Worm (Caenorhabditis elegans) whole organism, mixed stage, embryonic: Measurements from ENCODE around the gene ubc-24.

Experiments used
- M03D4.4 ChIP-seq: sonication (generic microtip); optimal IDR thresholded peaks from 2 replicates; lab custom pipeline; 2017; ENCODE audit warnings: mild to moderate bottlenecking, missing genetic modification characterization, missing compliant biosample characterization
- bed-3 ChIP-seq: fragments of 200-800 bp; sonication (Bioruptor generic); optimal IDR thresholded peaks from 3 replicates; lab custom pipeline; 2018; ENCODE audit warnings: mild to moderate bottlenecking, missing genetic modification characterization, moderate library complexity, missing compliant biosample characterization
- blmp-1 ChIP-seq: fragments of 150-350 bp; optimal IDR thresholded peaks from 2 replicates; lab custom pipeline; 2014; ENCODE audit warnings: missing biosample characterization, missing genetic modification characterization
- ceh-39 ChIP-seq: fragments of 150-350 bp; optimal IDR thresholded peaks from 2 replicates; lab custom pipeline; 2014; ENCODE audit warnings: missing biosample characterization, missing genetic modification characterization
- ceh-43 ChIP-seq: fragments of 200-800 bp; sonication (Bioruptor generic); optimal IDR thresholded peaks from 2 replicates; lab custom pipeline; 2018; ENCODE audit warnings: mild to moderate bottlenecking, missing genetic modification characterization, moderate library complexity, missing compliant biosample characterization
- ceh-83 ChIP-seq: fragments of 200-800 bp; sonication (Bioruptor generic); optimal IDR thresholded peaks from 2 replicates; lab custom pipeline; 2018; ENCODE audit warnings: mild to moderate bottlenecking, missing genetic modification characterization, missing compliant biosample characterization
- ces-1 ChIP-seq: fragments of 150-350 bp; optimal IDR thresholded peaks from 2 replicates; lab custom pipeline; 2014; ENCODE audit warnings: missing biosample characterization, missing genetic modification reagents, missing genetic modification characterization
- drap-1 ChIP-seq: fragments of 200-800 bp; sonication (Bioruptor generic); optimal IDR thresholded peaks from 3 replicates; lab custom pipeline; 2018; ENCODE audit warnings: mild to moderate bottlenecking, missing genetic modification characterization, missing compliant biosample characterization
- elt-1 ChIP-seq: sonication (generic microtip); optimal IDR thresholded peaks from 2 replicates; lab custom pipeline; 2017; ENCODE audit warnings: missing genetic modification characterization, mild to moderate bottlenecking, missing compliant biosample characterization, antibody characterized with exemption, moderate library complexity, borderline replicate concordance; ENCODE audit not compliant: insufficient read depth
- elt-3 ChIP-seq: fragments of 150-350 bp; optimal IDR thresholded peaks from 2 replicates; lab custom pipeline; 2014; ENCODE audit warnings: missing biosample characterization, missing genetic modification characterization
- ham-2 ChIP-seq: fragments of 200-800 bp; sonication (Bioruptor generic); optimal IDR thresholded peaks from 2 replicates; lab custom pipeline; 2018; ENCODE audit warnings: mild to moderate bottlenecking, missing genetic modification characterization, missing compliant biosample characterization
- hlh-1 ChIP-seq: fragments of 150-350 bp; optimal IDR thresholded peaks from 2 replicates; lab custom pipeline; 2014; ENCODE audit warnings: missing biosample characterization, missing genetic modification reagents, missing genetic modification characterization
- lin-13 ChIP-seq: fragments of 150-350 bp; optimal IDR thresholded peaks from 2 replicates; lab custom pipeline; 2014; ENCODE audit warnings: missing biosample characterization, missing genetic modification characterization
- lin-32 ChIP-seq: fragments of 200-800 bp; sonication (Bioruptor generic); optimal IDR thresholded peaks from 2 replicates; lab custom pipeline; 2018; ENCODE audit warnings: mild to moderate bottlenecking, missing genetic modification characterization, missing compliant biosample characterization
- lsy-2 ChIP-seq: fragments of 150-350 bp; optimal IDR thresholded peaks from 2 replicates; lab custom pipeline; 2014; ENCODE audit warnings: missing biosample characterization, missing genetic modification characterization
- mab-5 ChIP-seq: fragments of 150-350 bp; optimal IDR thresholded peaks from 2 replicates; lab custom pipeline; 2014; ENCODE audit warnings: missing biosample characterization, missing genetic modification characterization
- mep-1 ChIP-seq: fragments of 150-350 bp; optimal IDR thresholded peaks from 2 replicates; lab custom pipeline; 2017; ENCODE audit warnings: missing biosample characterization, missing genetic modification reagents, missing genetic modification characterization, inconsistent platforms
- mls-2 ChIP-seq: sonication (generic microtip); optimal IDR thresholded peaks from 2 replicates; lab custom pipeline; 2016; ENCODE audit warnings: mild to moderate bottlenecking, missing genetic modification characterization, moderate library complexity, missing compliant biosample characterization
- nhr-12 ChIP-seq: fragments of 150-350 bp; optimal IDR thresholded peaks from 2 replicates; lab custom pipeline; 2014; ENCODE audit warnings: missing biosample characterization, missing genetic modification characterization
- nhr-2 ChIP-seq: fragments of 150-350 bp; optimal IDR thresholded peaks from 2 replicates; lab custom pipeline; 2014; ENCODE audit warnings: missing biosample characterization, missing genetic modification characterization
- nhr-237 ChIP-seq: fragments of 150-350 bp; optimal IDR thresholded peaks from 2 replicates; lab custom pipeline; 2014; ENCODE audit warnings: missing biosample characterization, missing genetic modification characterization
- nhr-28 ChIP-seq: fragments of 150-350 bp; optimal IDR thresholded peaks from 2 replicates; lab custom pipeline; 2014; ENCODE audit warnings: missing biosample characterization, missing genetic modification characterization
- nhr-76 ChIP-seq: sonication (generic microtip); optimal IDR thresholded peaks from 2 replicates; lab custom pipeline; 2017; ENCODE audit warnings: missing biosample characterization, missing genetic modification characterization
- sem-2 ChIP-seq: fragments of 200-800 bp; sonication (Bioruptor generic); optimal IDR thresholded peaks from 2 replicates; lab custom pipeline; 2018; ENCODE audit warnings: mild to moderate bottlenecking, missing genetic modification characterization, missing compliant biosample characterization
- snpc-4 ChIP-seq: fragments of 150-350 bp; optimal IDR thresholded peaks from 2 replicates; lab custom pipeline; 2014; ENCODE audit warnings: missing biosample characterization, missing genetic modification characterization
- sptf-1 ChIP-seq: sonication (generic microtip); optimal IDR thresholded peaks from 2 replicates; lab custom pipeline; 2017; ENCODE audit warnings: mild to moderate bottlenecking, missing genetic modification characterization, moderate library complexity, missing compliant biosample characterization
- tbx-8 ChIP-seq: fragments of 200-800 bp; sonication (Bioruptor generic); optimal IDR thresholded peaks from 2 replicates; lab custom pipeline; 2018; ENCODE audit warnings: mild to moderate bottlenecking, missing genetic modification characterization, moderate library complexity, missing compliant biosample characterization
- unc-39 ChIP-seq: fragments of 150-350 bp; optimal IDR thresholded peaks from 2 replicates; lab custom pipeline; 2014; ENCODE audit warnings: missing biosample characterization, missing genetic modification characterization
- unc-62 ChIP-seq: fragments of 150-350 bp; optimal IDR thresholded peaks from 2 replicates; lab custom pipeline; 2014; ENCODE audit warnings: missing biosample characterization, missing genetic modification reagents, missing genetic modification characterization
- zip-8 ChIP-seq: fragments of 150-350 bp; optimal IDR thresholded peaks from 2 replicates; lab custom pipeline; 2014; ENCODE audit warnings: missing biosample characterization, missing genetic modification characterization
- ztf-11 ChIP-seq: fragments of 150-350 bp; optimal IDR thresholded peaks from 2 replicates; lab custom pipeline; 2014; ENCODE audit warnings: missing biosample characterization, missing genetic modification characterization

Gene ubc-24

DNA sequence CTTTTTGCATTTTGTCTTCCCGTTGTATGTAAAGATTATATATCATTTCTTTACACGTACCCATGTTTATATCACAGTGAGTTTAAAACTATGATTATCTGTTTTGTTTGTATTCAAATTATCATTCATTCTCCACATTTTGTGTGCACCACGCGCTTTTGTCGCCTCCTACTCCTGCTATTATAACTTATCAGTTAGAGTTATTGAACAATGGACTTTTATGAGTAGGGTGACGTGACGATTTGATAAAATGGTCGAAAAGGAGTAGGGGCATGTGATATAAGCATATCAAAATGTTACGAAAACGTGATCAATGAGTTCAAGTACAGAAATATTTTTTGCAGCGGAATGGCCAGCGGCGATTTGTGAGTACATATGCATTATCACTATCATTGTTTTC is 22.5 kb upstream of the ubc-24 start:
- TF ChIP-seq hlh-1: no peak
- TF ChIP-seq ceh-39 (tag; lab: Kevin White, UChicago): no peak
- TF ChIP-seq elt-3 (tag; lab: Kevin White, UChicago): no peak
- no peak for TF ChIP-seq tbx-8 (GFP tag; lab: Kevin White, UChicago)
- no peak for TF ChIP-seq ceh-43 (GFP tag; lab: Kevin White, UChicago)
- TF ChIP-seq ham-2 (GFP tag; lab: Kevin White, UChicago): no peak
- no peak for TF ChIP-seq drap-1 (GFP tag; lab: Kevin White, UChicago)
- no peak for TF ChIP-seq ces-1 (GFP tag; lab: Kevin White, UChicago)

DNA sequence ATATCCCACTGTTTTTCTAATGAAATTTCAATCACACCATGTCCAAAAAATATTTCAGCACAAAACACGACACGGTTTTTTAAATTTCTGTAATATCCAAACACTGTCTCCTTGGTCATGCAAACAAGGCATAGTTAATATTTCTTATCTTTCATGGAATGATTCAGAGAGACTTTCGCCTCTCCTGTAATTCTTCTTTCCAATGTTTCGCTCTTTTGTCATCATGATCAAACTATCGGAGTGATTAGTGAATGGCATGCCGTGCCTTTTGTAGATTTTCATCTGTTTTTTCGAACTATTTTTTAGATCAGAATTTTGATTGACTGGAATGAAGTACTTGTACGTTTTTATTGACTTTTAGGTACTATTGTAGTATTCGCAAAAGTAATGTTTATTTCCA is 21.1 kb upstream of the ubc-24 start:
- TF ChIP-seq mls-2 (no peak), mab-5 (tag; lab: Kevin White, UChicago) (no peak), bed-3 (no peak), zip-8 (tag; lab: Kevin White, UChicago) (no peak), sem-2 (GFP tag; lab: Kevin White, UChicago) (no peak), unc-39 (tag; lab: Kevin White, UChicago) (no peak), unc-62 (GFP tag; lab: Kevin White, UChicago) (no peak), nhr-12 (no peak), elt-3 (tag; lab: Kevin White, UChicago) (no peak), snpc-4 (tag; lab: Kevin White, UChicago) (no peak), lin-13 (tag; lab: Kevin White, UChicago) (no peak), ceh-83 (GFP tag; lab: Kevin White, UChicago) (no peak), sptf-1 (tag; lab: Kevin White, UChicago) (no peak), drap-1 (GFP tag; lab: Kevin White, UChicago) (no peak), blmp-1 (tag; lab: Kevin White, UChicago) (no peak), tbx-8 (GFP tag; lab: Kevin White, UChicago) (no peak), lsy-2 (tag; lab: Kevin White, UChicago) (no peak)

DNA sequence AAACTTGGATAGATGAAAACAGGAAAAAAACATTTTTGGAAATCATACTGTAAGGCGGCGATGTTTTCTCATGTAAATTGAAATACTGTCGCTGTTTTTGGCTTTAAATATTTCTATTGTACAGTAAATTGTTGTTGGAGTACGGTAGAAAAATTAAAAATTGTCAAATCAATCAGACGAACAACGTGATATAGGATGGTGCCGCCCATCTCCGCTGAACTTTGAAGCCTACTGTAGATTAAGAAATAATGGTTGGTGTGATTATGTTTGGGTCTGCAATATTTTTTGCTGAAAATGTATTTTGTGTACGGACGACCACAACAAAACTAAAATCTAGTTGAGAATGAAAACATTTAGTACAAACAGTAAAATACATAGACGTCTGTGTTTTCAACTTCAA is 19.8 kb upstream of the ubc-24 start:
- TF ChIP-seq nhr-76 (tag; lab: Kevin White, UChicago): no peak
- TF ChIP-seq, all 35 proteins: peak for 0

DNA sequence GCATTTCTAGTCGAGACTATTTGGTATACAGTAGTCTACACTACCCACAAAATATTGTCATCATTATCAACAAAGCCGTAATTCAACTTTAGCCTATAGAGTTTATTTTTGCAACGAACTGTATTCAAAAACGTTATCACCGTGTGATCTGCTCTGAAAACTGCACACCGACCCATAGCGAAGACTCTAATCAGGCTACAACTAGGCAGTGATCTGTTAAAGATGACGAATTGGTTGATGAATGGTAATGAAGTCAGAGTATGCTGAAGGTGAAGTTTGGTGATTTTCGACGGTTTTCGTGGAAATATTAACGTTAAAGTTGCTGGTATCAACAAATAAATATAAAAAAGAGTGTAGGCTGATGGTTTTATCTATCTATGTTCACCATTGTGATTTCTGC is 18.5 kb upstream of the ubc-24 start:
- no peak for TF ChIP-seq zip-8 (tag; lab: Kevin White, UChicago)
- TF ChIP-seq ceh-83 (GFP tag; lab: Kevin White, UChicago): no peak
- TF ChIP-seq M03D4.4: no peak
- no peak for TF ChIP-seq lsy-2 (tag; lab: Kevin White, UChicago)
- no peak for TF ChIP-seq sptf-1 (tag; lab: Kevin White, UChicago)
- TF ChIP-seq ztf-11 (tag; lab: Kevin White, UChicago): no peak
- TF ChIP-seq blmp-1 (tag; lab: Kevin White, UChicago): no peak
- no peak for TF ChIP-seq nhr-28
- TF ChIP-seq mep-1 (tag; lab: Kevin White, UChicago): no peak
- no peak for TF ChIP-seq ces-1 (GFP tag; lab: Kevin White, UChicago)

DNA sequence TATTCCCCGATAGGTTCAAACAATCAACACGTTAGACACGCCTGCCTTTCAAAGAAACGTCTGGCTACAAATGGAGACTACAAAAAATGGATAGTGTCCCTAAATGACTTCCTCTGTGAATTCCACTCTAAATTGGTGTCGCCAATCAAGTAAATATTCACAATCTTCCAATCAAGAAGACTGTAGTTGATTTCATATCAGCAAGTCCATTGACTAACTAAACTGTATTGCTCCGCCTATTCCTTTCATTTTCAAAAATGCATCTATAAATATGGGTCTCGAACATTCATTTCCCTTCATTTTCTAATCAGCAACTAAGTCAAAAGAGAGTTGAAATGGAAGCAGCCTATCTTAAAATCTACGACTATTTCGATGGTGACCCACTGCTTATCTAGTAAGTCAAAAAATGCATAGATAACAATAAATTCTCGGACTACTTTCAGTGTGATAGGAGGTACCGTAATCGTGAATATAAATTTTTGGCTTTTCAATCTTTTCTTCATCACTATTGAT is 17.3 kb upstream of the ubc-24 start, which contains the start of gene drd-1:
TSS of gene drd-1 (plus strand) at position 51 of the 513 bp plus-strand sequence.
- TF ChIP-seq nhr-2 (tag; lab: Kevin White, UChicago): no peak
- no peak for TF ChIP-seq tbx-8 (GFP tag; lab: Kevin White, UChicago)
- no peak for TF ChIP-seq lsy-2 (tag; lab: Kevin White, UChicago)
- TF ChIP-seq ztf-11 (tag; lab: Kevin White, UChicago): no peak
- no peak for TF ChIP-seq M03D4.4
- TF ChIP-seq ham-2 (GFP tag; lab: Kevin White, UChicago): no peak

DNA sequence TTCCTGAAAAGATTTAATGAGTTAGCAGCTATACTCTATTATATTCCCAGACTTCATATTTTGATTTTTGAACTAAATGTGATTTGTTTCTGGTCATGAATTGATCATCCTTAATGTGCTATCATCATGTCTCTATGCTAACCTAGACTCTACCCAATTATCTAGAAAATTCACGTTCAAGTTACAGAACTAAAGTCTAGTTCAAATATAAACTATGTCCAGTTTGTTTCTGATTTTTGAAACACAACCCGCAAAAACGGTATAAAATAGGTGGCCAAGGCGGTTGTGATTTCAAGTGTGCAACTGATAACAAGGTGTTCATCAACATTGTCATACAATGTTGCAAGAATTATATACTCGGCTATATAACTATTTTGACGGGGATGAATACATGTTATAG is 14.7 kb upstream of the ubc-24 start, which contains the start of gene F49E12.10:
TSS of gene F49E12.10 (plus strand) at position 301 of the 400 bp plus-strand sequence.
- TF ChIP-seq ztf-11 (tag; lab: Kevin White, UChicago) (no peak), nhr-28 (no peak), bed-3 (no peak), snpc-4 (tag; lab: Kevin White, UChicago) (no peak), lin-32 (GFP tag; lab: Kevin White, UChicago) (no peak), M03D4.4 (no peak), sptf-1 (tag; lab: Kevin White, UChicago) (no peak), blmp-1 (tag; lab: Kevin White, UChicago) (no peak), mep-1 (tag; lab: Kevin White, UChicago) (no peak), unc-62 (GFP tag; lab: Kevin White, UChicago) (no peak), sem-2 (GFP tag; lab: Kevin White, UChicago) (no peak), drap-1 (GFP tag; lab: Kevin White, UChicago) (no peak), tbx-8 (GFP tag; lab: Kevin White, UChicago) (no peak), mab-5 (tag; lab: Kevin White, UChicago) (no peak), nhr-237 (tag; lab: Kevin White, UChicago) (no peak), elt-1 (no peak), ceh-39 (tag; lab: Kevin White, UChicago) (no peak)
